Fruit fly (Drosophila melanogaster) Kc167 (cell line): ENCODE measurements around the gene CG13895.

ENCODE experiments used
- Myc ChIP-seq: fragments of >200 bp; optimal IDR thresholded peaks from 2 replicates; lab custom pipeline; 2017; ENCODE audit warnings: missing external identifiers
- insv ChIP-seq: fragments of >200 bp; optimal IDR thresholded peaks from 3 replicates; lab custom pipeline; 2018; ENCODE audit warnings: missing external identifiers
- psq ChIP-seq: fragments of >200 bp; optimal IDR thresholded peaks from 2 replicates; lab custom pipeline; 2017; ENCODE audit warnings: missing external identifiers

DNA sequence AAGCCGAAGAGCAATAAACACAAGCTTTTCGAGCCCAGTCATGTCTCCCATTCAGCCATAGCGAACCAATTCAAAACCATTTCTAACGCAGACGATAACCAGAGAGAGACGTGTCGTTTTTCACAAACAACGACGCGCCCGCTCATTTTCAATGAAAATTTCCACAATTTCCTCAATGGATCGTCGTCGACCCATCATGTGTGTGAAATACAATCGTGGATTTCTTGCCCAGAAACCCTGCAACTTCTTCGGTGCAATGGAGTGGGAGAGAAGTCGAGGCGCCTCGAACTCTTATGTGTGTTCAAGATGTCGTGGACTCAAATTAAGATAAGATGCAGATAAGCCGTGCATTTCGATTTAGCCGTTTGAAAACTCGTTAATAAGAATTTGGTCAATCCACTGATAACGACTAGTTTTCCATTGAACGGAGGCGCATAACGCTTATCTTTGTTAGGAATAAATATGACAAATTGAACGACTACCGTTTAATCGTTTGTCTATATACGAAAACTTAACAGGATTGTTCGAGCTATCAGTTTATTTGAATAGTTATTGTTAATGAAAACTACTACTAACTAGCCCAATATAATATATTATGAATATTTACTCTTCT lies 39.8 kb upstream of the CG13895 start:
- TF ChIP-seq Myc (lab: Kevin White, UChicago) (no peak), psq (no peak), insv (no peak)
